Fruit fly (Drosophila melanogaster): Measurements from ENCODE around the gene Herp.

The Herp gene

DNA sequence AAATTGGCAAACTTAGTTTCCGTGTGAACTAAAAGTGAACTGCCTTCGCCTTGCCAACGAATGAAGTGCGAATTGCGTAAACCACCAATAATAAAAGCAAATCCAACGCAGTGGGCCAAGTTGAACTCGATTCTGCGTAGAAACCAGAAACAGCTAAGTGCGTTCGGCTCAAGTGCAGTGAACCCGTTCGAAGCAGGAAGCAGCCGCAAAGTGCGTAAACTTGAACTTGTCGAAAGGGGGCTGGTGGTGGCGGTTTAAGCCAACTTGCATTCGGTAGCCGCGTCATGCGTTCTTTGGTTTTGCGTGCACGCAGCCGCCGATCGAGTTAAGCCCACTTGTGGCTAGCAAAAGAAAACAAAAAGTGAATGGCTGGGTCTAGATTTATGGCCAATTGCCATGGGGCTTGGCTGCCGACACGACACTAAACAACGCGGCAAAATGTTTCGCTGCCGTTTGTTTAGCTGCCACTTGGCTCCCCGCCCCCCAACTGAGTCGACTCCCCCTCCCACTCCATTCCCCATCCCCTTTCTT, 49.2 kb downstream of the Herp start:
- TF ChIP-seq fd96Ca (GFP tag; IDR thresholded peaks at IDR 0.05) (0 out of 3 replicates have a peak, but pooled peaks have one; percentile 20), CG4496 (GFP tag; IDR thresholded peaks at IDR 0.05) (0 out of 3 replicates have a peak, but pooled peaks have one; percentile 40), Pif1B (GFP tag; optimal IDR thresholded peaks at IDR 0.05) (no peak), CG14655 (GFP tag; optimal IDR thresholded peaks at IDR 0.05) (no peak), EcR (GFP tag; optimal IDR thresholded peaks at IDR 0.05) (peak; percentile 95), rn (GFP tag; IDR thresholded peaks at IDR 0.05) (no peak), CG12605 (GFP tag; IDR thresholded peaks at IDR 0.05) (no peak), CG13204 (GFP tag; optimal IDR thresholded peaks at IDR 0.05) (peak; percentile 17), D1 (tag; optimal IDR thresholded peaks at IDR 0.05) (no peak)

DNA sequence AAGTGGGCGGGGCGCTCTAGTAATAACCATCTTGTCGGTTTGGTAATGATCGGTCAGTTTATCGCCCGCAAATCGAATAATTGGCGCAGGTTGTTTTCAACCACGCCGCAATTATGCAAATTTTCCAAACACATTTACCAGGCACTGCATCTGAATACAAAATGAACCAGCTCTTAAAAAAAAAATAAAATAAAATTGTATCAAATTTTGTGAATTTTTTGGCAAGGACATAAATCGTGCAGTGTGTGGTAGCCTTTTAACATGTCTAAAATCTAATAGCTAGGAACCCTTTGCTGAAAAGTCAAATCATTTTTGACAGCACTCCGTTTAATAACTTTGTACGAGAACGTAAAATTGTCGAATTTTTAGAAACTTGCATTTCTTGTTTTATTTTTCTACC, 52.9 kb downstream of the Herp start, which contains the start of gene ATPsynGL:
TSS of gene ATPsynGL (plus strand) at position 301 of the 400 bp plus-strand sequence.
- TF ChIP-seq CG4496 (GFP tag; IDR thresholded peaks at IDR 0.05) = no peak
- TF ChIP-seq Pif1B (GFP tag; optimal IDR thresholded peaks at IDR 0.05) = no peak
- no peak for TF ChIP-seq Snoo (tag; optimal IDR thresholded peaks at IDR 0.05)
- no peak for TF ChIP-seq CG14655 (GFP tag; optimal IDR thresholded peaks at IDR 0.05)
- TF ChIP-seq gl (tag; optimal IDR thresholded peaks at IDR 0.05) = no peak
